Fruit fly (Drosophila melanogaster): Measurements from ENCODE around the gene PIG-H.
A peak's percentile ranks its signal among the peaks of the same experiment; 100 is the strongest.

The PIG-H gene

dm6 chr3R:8001074-8001669 lies 1.5 kb downstream of the PIG-H start, which contains the start of the genes Kmn2 and CG2698 (continued):
- TF ChIP-seq Deaf1 (tag; optimal IDR thresholded peaks at IDR 0.05) (peak; percentile 73), CG4424 (GFP tag; optimal IDR thresholded peaks at IDR 0.05) (peak; percentile 97), H2.0 (GFP tag; IDR thresholded peaks at IDR 0.05) (peak; percentile 98), cato (GFP tag; optimal IDR thresholded peaks at IDR 0.05; ENCODE audit: borderline replicate concordance) (peak; percentile 91), CG4707 (GFP tag; optimal IDR thresholded peaks at IDR 0.05) (peak; percentile 74), slou (GFP tag; optimal IDR thresholded peaks at IDR 0.05) (peak; percentile 87), gfzf (GFP tag; optimal IDR thresholded peaks at IDR 0.05) (no peak), Atf-2 (GFP tag; optimal IDR thresholded peaks at IDR 0.05) (peak; percentile 63), peb (GFP tag; IDR thresholded peaks at IDR 0.05) (peak; percentile 95), Mes4 (GFP tag; optimal IDR thresholded peaks at IDR 0.05) (peak; percentile 61), Ets97D (GFP tag; optimal IDR thresholded peaks at IDR 0.05) (peak; percentile 60), NC2α (GFP tag; optimal IDR thresholded peaks at IDR 0.05) (peak; percentile 44), CG7372 (GFP tag; IDR thresholded peaks at IDR 0.05) (peak; percentile 97), CG12071 (GFP tag; optimal IDR thresholded peaks at IDR 0.05) (peak; percentile 88), CG10431 (GFP tag; optimal IDR thresholded peaks at IDR 0.05) (peak; percentile 89), zfh2 (GFP tag; optimal IDR thresholded peaks at IDR 0.05) (peak; percentile 88), otp (GFP tag; IDR thresholded peaks at IDR 0.05) (peak; percentile 97), BEAF-32 (GFP tag; optimal IDR thresholded peaks at IDR 0.05) (peak; percentile 50), Nf-YB (GFP tag; optimal IDR thresholded peaks at IDR 0.05) (peak; percentile 82), pb (GFP tag; optimal IDR thresholded peaks at IDR 0.05) (peak; percentile 61), HLH3B (GFP tag; IDR thresholded peaks at IDR 0.05) (peak; percentile 98), sim (GFP tag; IDR thresholded peaks at IDR 0.05) (peak; percentile 96), CG17385 (GFP tag; optimal IDR thresholded peaks at IDR 0.05) (peak; percentile 92), fd102C (GFP tag; optimal IDR thresholded peaks at IDR 0.05) (peak; percentile 72), CG43689 (GFP tag; IDR thresholded peaks at IDR 0.05) (peak; percentile 93), schlank (tag; optimal IDR thresholded peaks at IDR 0.05) (peak; percentile 84), B-H1 (GFP tag; IDR thresholded peaks at IDR 0.05) (peak; percentile 97), CG10209 (GFP tag; optimal IDR thresholded peaks at IDR 0.05) (peak; percentile 96), CG2199 (GFP tag; IDR thresholded peaks at IDR 0.05) (peak; percentile 94), CG11085 (GFP tag; IDR thresholded peaks at IDR 0.05) (peak; percentile 96), Dfd (GFP tag; optimal IDR thresholded peaks at IDR 0.05) (no peak), CG12659 (GFP tag; optimal IDR thresholded peaks at IDR 0.05) (peak; percentile 97), ap (GFP tag; IDR thresholded peaks at IDR 0.05) (peak; percentile 96), unpg (GFP tag; optimal IDR thresholded peaks at IDR 0.05) (peak; percentile 95), cg (GFP tag; optimal IDR thresholded peaks at IDR 0.05) (no peak), odd (GFP tag; optimal IDR thresholded peaks at IDR 0.05) (peak; percentile 90), z (GFP tag; IDR thresholded peaks at IDR 0.05) (peak; percentile 69; the same call in 2 of the 3 replicates), Gsc (GFP tag; IDR thresholded peaks at IDR 0.05) (peak; percentile 96), CG3407 (GFP tag; optimal IDR thresholded peaks at IDR 0.05) (peak; percentile 89), tap (tag; optimal IDR thresholded peaks at IDR 0.05) (peak; percentile 78), eve (GFP tag; optimal IDR thresholded peaks at IDR 0.05) (no peak), scrt (GFP tag; optimal IDR thresholded peaks at IDR 0.05) (peak; percentile 88), CG42726 (GFP tag; IDR thresholded peaks at IDR 0.05; ENCODE audit: partially characterized antibody) (0 out of 2 replicates have a peak, but pooled peaks have one; percentile 27), CG33213 (GFP tag; optimal IDR thresholded peaks at IDR 0.05) (peak; percentile 31), Six4 (GFP tag; optimal IDR thresholded peaks at IDR 0.05) (peak; percentile 93), Nf-YC (tag; optimal IDR thresholded peaks at IDR 0.05) (peak; percentile 84), CG4820 (GFP tag; optimal IDR thresholded peaks at IDR 0.05) (peak; percentile 95), CG14050 (GFP tag; IDR thresholded peaks at IDR 0.05) (peak; percentile 97), Spps (tag; optimal IDR thresholded peaks at IDR 0.05) (peak; percentile 84), tgo (GFP tag; IDR thresholded peaks at IDR 0.05) (peak; percentile 99)

All from whole organism, embryonic.